Worm (Caenorhabditis elegans) whole organism, L4/young adult: ENCODE data around the gene T28A11.2.

ENCODE experiments used
- W03F9.2 ChIP-seq: fragments of 150-350 bp; optimal IDR thresholded peaks from 2 replicates; lab custom pipeline; 2014; ENCODE audit warnings: missing biosample characterization, missing genetic modification characterization
- dao-5 ChIP-seq: sonication (generic microtip); optimal IDR thresholded peaks from 2 replicates; lab custom pipeline; 2016; ENCODE audit warnings: missing genotype, missing genetic modification characterization, moderate library complexity, missing compliant biosample characterization

DNA sequence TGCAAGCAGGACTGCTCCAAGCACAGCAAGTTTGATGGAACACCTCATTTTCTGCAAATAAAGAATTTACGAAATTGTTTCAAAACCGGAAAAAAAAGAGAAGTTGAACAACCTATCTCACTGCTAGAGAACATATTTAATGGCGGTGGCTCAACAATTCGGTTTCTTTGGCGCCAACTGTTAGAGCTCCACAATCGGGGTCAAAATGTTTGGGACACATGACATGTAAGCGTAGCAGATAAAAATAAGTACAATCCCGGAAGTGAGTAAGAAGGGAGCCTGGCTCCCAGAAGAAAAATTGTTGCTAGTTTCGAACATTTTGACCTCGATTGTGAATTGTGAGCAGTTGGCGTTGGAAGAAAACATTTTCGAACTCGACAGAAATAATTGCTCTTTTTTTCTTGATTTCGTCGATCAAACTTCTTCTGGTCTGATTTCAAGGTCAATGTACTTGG is 21.0 kb upstream of the T28A11.2 start, which contains the start of gene T28A11.16:
- no peak for TF ChIP-seq W03F9.2 (tag; lab: Kevin White, UChicago)
- no peak for TF ChIP-seq dao-5
